Fruit fly (Drosophila melanogaster) whole organism, embryonic: ENCODE results near the gene scrt.
A peak's percentile ranks its signal among the peaks of the same experiment; 100 is the strongest.

Experiments
- Abd-B ChIP-seq: fragments of 200-800 bp; sonication (Bioruptor generic); optimal IDR thresholded peaks from 2 replicates; lab custom pipeline; 2018; ENCODE audit warnings: missing biosample characterization, mild to moderate bottlenecking, missing genetic modification characterization, moderate library complexity
- Aef1 ChIP-seq: fragments of 200-800 bp; sonication (Bioruptor generic); IDR thresholded peaks from 3 replicates; pipeline ENCODE4 v1.3.6; 2022; ENCODE audit warnings: missing biosample characterization, missing genetic modification characterization
- CG11398 ChIP-seq: fragments of 200-800 bp; sonication (Bioruptor generic); optimal IDR thresholded peaks from 2 replicates; lab custom pipeline; 2016; ENCODE audit warnings: missing biosample characterization, missing genetic modification characterization
- CG11504 ChIP-seq: fragments of 200-800 bp; sonication (Bioruptor generic); optimal IDR thresholded peaks from 3 replicates; lab custom pipeline; 2019; ENCODE audit warnings: missing biosample characterization, mild to moderate bottlenecking, missing genetic modification characterization, moderate library complexity
- CG12391 ChIP-seq: fragments of 200-800 bp; sonication (Bioruptor generic); optimal IDR thresholded peaks from 3 replicates; lab custom pipeline; 2018; ENCODE audit warnings: missing biosample characterization, mild to moderate bottlenecking, missing genetic modification characterization, moderate library complexity
- CG13894 ChIP-seq: fragments of 200-800 bp; sonication (Bioruptor generic); optimal IDR thresholded peaks from 3 replicates; lab custom pipeline; 2018; ENCODE audit warnings: missing biosample characterization, mild to moderate bottlenecking, missing genetic modification characterization, moderate library complexity
- CG1529 ChIP-seq: fragments of 200-800 bp; sonication (Bioruptor generic); optimal IDR thresholded peaks from 3 replicates; lab custom pipeline; 2018; ENCODE audit warnings: missing biosample characterization, missing genetic modification characterization
- CG15601 ChIP-seq: fragments of 200-800 bp; sonication (Bioruptor generic); optimal IDR thresholded peaks from 3 replicates; lab custom pipeline; 2019; ENCODE audit warnings: missing biosample characterization, mild to moderate bottlenecking, missing genetic modification characterization, moderate library complexity
- CG17328 ChIP-seq: fragments of 200-800 bp; sonication (Bioruptor generic); IDR thresholded peaks from 2 replicates; pipeline ENCODE4 v1.3.6; 2022; ENCODE audit warnings: missing biosample characterization, missing genetic modification characterization
- CG18599 ChIP-seq: fragments of 200-800 bp; sonication (Bioruptor generic); optimal IDR thresholded peaks from 3 replicates; lab custom pipeline; 2017; ENCODE audit warnings: missing biosample characterization, missing genetic modification characterization, mild to moderate bottlenecking, moderate library complexity, missing genetic modification reagents
- CG2116 ChIP-seq: fragments of 200-800 bp; sonication (Bioruptor generic); optimal IDR thresholded peaks from 3 replicates; lab custom pipeline; 2018; ENCODE audit warnings: missing biosample characterization, mild to moderate bottlenecking, missing genetic modification characterization
- CG2120 ChIP-seq: fragments of 200-800 bp; sonication (Bioruptor generic); optimal IDR thresholded peaks from 3 replicates; lab custom pipeline; 2016; ENCODE audit warnings: missing biosample characterization, missing genetic modification characterization
- CG2202 ChIP-seq: fragments of 200-800 bp; sonication (Bioruptor generic); optimal IDR thresholded peaks from 2 replicates; lab custom pipeline; 2018; ENCODE audit warnings: missing biosample characterization, mild to moderate bottlenecking, missing genetic modification characterization
- CG30020 ChIP-seq: fragments of 200-800 bp; optimal IDR thresholded peaks from 2 replicates; lab custom pipeline; 2019; ENCODE audit warnings: missing biosample characterization, mild to moderate bottlenecking, missing genetic modification characterization, moderate library complexity
- CG31224 ChIP-seq: fragments of 200-800 bp; sonication (Bioruptor generic); IDR thresholded peaks from 2 replicates; pipeline ENCODE4 v1.3.6; 2022; ENCODE audit warnings: missing biosample characterization, missing genetic modification characterization
- CG31365 ChIP-seq: fragments of 200-800 bp; sonication (Bioruptor generic); optimal IDR thresholded peaks from 2 replicates; lab custom pipeline; 2018; ENCODE audit warnings: missing biosample characterization, mild to moderate bottlenecking, missing genetic modification characterization
- CG3163 ChIP-seq: fragments of 200-800 bp; sonication (Bioruptor generic); optimal IDR thresholded peaks from 3 replicates; lab custom pipeline; 2016; ENCODE audit warnings: missing biosample characterization, missing genetic modification characterization
- CG34224 ChIP-seq: fragments of 200-800 bp; sonication (Bioruptor generic); IDR thresholded peaks from 3 replicates; pipeline ENCODE4 v1.3.6; 2022; ENCODE audit warnings: missing biosample characterization, missing genetic modification characterization; ENCODE audit not compliant: partially characterized antibody
- CG34376 ChIP-seq: fragments of 200-800 bp; sonication (Bioruptor generic); optimal IDR thresholded peaks from 2 replicates; lab custom pipeline; 2018; ENCODE audit warnings: missing biosample characterization, mild to moderate bottlenecking, missing genetic modification characterization
- CG4424 ChIP-seq: fragments of 200-800 bp; sonication (Bioruptor generic); optimal IDR thresholded peaks from 3 replicates; lab custom pipeline; 2016; ENCODE audit warnings: missing biosample characterization, missing genetic modification characterization
- CG5180 ChIP-seq: fragments of 200-800 bp; sonication (Bioruptor generic); optimal IDR thresholded peaks from 3 replicates; lab custom pipeline; 2017; ENCODE audit warnings: missing biosample characterization, missing genetic modification characterization, mild to moderate bottlenecking, moderate library complexity, missing genetic modification reagents
- CG6683 ChIP-seq: fragments of 200-800 bp; sonication (Bioruptor generic); optimal IDR thresholded peaks from 2 replicates; lab custom pipeline; 2017; ENCODE audit warnings: missing biosample characterization, mild to moderate bottlenecking, missing genetic modification characterization, missing genetic modification reagents
- CG9727 ChIP-seq: fragments of 200-800 bp; sonication (Bioruptor generic); optimal IDR thresholded peaks from 3 replicates; lab custom pipeline; 2017; ENCODE audit warnings: missing biosample characterization, mild to moderate bottlenecking, missing genetic modification characterization
- CHES-1-like ChIP-seq: fragments of 200-800 bp; sonication (Bioruptor generic); optimal IDR thresholded peaks from 2 replicates; lab custom pipeline; 2016; ENCODE audit warnings: missing biosample characterization, missing genetic modification characterization
- CoRest ChIP-seq: fragments of 200-800 bp; sonication (Bioruptor generic); optimal IDR thresholded peaks from 3 replicates; lab custom pipeline; 2018; ENCODE audit warnings: missing biosample characterization, mild to moderate bottlenecking, missing genetic modification characterization, moderate library complexity
- Dip2 ChIP-seq: fragments of 200-800 bp; sonication (Bioruptor generic); IDR thresholded peaks from 2 replicates; pipeline ENCODE4 v1.3.6; 2022; ENCODE audit warnings: missing biosample characterization, missing genetic modification characterization
- Elba2 ChIP-seq: fragments of 200-800 bp; sonication (Bioruptor generic); optimal IDR thresholded peaks from 3 replicates; lab custom pipeline; 2016; ENCODE audit warnings: missing biosample characterization, missing genetic modification characterization
- Ets65A ChIP-seq: fragments of 200-800 bp; sonication (Bioruptor generic); peaks from one replicate; lab custom pipeline; 2016; ENCODE audit warnings: missing biosample characterization, missing genetic modification characterization
- Ets97D ChIP-seq: fragments of 200-800 bp; sonication (Bioruptor generic); optimal IDR thresholded peaks from 3 replicates; lab custom pipeline; 2016; ENCODE audit warnings: missing biosample characterization, missing genetic modification characterization
- Mad ChIP-seq: fragments of 200-800 bp; sonication (Bioruptor generic); optimal IDR thresholded peaks from 2 replicates; lab custom pipeline; 2016; ENCODE audit warnings: missing biosample characterization, missing genetic modification characterization
- Nf-YA ChIP-seq: fragments of 200-800 bp; sonication (Bioruptor generic); IDR thresholded peaks from 2 replicates; pipeline ENCODE4 v1.3.6; 2022; ENCODE audit warnings: missing biosample characterization, missing genetic modification characterization
- Side ChIP-seq: fragments of 200-800 bp; sonication (Bioruptor generic); optimal IDR thresholded peaks from 2 replicates; lab custom pipeline; 2016; ENCODE audit warnings: missing biosample characterization, missing genetic modification characterization
- Ssrp ChIP-seq: fragments of 200-800 bp; sonication (Bioruptor generic); optimal IDR thresholded peaks from 2 replicates; lab custom pipeline; 2018; ENCODE audit warnings: missing biosample characterization, mild to moderate bottlenecking, missing genetic modification characterization, moderate library complexity
- Stat92E ChIP-seq, 3 experiments: fragments of >200 bp in 2 of 3; fragments of 200-800 bp in 1 of 3; sonication (Bioruptor generic) in 1 of 3; optimal IDR thresholded peaks; 2 replicates each; lab custom pipeline; 2017 to 2019; ENCODE audit warnings: missing biosample characterization in 3 of 3, missing genetic modification characterization in 3 of 3, mild to moderate bottlenecking in 1 of 3, moderate library complexity in 1 of 3
- Trl ChIP-seq, 3 experiments: fragments of >200 bp in 2 of 3; fragments of 200-800 bp in 1 of 3; sonication (Bioruptor generic) in 1 of 3; optimal IDR thresholded peaks; 2 replicates in 1 of 3; 3 replicates in 2 of 3; lab custom pipeline; 2016 to 2017; ENCODE audit warnings: missing biosample characterization in 1 of 3, missing genetic modification characterization in 1 of 3
- ara ChIP-seq: fragments of 200-800 bp; sonication (Bioruptor generic); IDR thresholded peaks from 2 replicates; pipeline ENCODE4 v1.3.6; 2022; ENCODE audit warnings: missing biosample characterization, missing genetic modification characterization
- chinmo ChIP-seq: fragments of 200-800 bp; sonication (Bioruptor generic); IDR thresholded peaks from 4 replicates; pipeline ENCODE4 v1.3.6; 2022; ENCODE audit warnings: missing biosample characterization, missing genetic modification characterization; ENCODE audit not compliant: partially characterized antibody
- hbn ChIP-seq: fragments of 200-800 bp; sonication (Bioruptor generic); IDR thresholded peaks from 2 replicates; pipeline ENCODE4 v1.3.6; 2022; ENCODE audit warnings: missing biosample characterization, missing genetic modification characterization; ENCODE audit not compliant: partially characterized antibody
- inv ChIP-seq: fragments of 200-800 bp; sonication (Bioruptor generic); IDR thresholded peaks from 2 replicates; pipeline ENCODE4 v1.3.6; 2022; ENCODE audit warnings: missing biosample characterization, missing genetic modification characterization; ENCODE audit not compliant: partially characterized antibody
- jing ChIP-seq: fragments of 200-800 bp; sonication (Bioruptor generic); optimal IDR thresholded peaks from 2 replicates; lab custom pipeline; 2018; ENCODE audit warnings: missing biosample characterization, mild to moderate bottlenecking, missing genetic modification characterization
- nau ChIP-seq: fragments of 200-800 bp; sonication (Bioruptor generic); optimal IDR thresholded peaks from 3 replicates; lab custom pipeline; 2017; ENCODE audit warnings: missing biosample characterization, mild to moderate bottlenecking, missing genetic modification characterization, missing genetic modification reagents
- otp ChIP-seq: fragments of 200-800 bp; sonication (Bioruptor generic); IDR thresholded peaks from 3 replicates; pipeline ENCODE4, ENCODE4 v1.3.6; 2022; ENCODE audit warnings: missing biosample characterization, missing genetic modification characterization
- phol ChIP-seq: fragments of 200-800 bp; sonication (Bioruptor generic); optimal IDR thresholded peaks from 3 replicates; lab custom pipeline; 2018; ENCODE audit warnings: missing biosample characterization, mild to moderate bottlenecking, missing genetic modification characterization, moderate library complexity
- pum ChIP-seq: fragments of 200-800 bp; sonication (Bioruptor generic); optimal IDR thresholded peaks from 2 replicates; lab custom pipeline; 2016; ENCODE audit warnings: missing biosample characterization, missing genetic modification characterization
- pzg ChIP-seq: fragments of 200-800 bp; sonication (Bioruptor generic); optimal IDR thresholded peaks from 3 replicates; lab custom pipeline; 2018; ENCODE audit warnings: missing biosample characterization, mild to moderate bottlenecking, missing genetic modification characterization, moderate library complexity
- sc ChIP-seq, 3 experiments: fragments of >200 bp in 2 of 3; fragments of 200-800 bp in 1 of 3; sonication (Bioruptor generic) in 1 of 3; optimal IDR thresholded peaks; 2 replicates in 2 of 3; 3 replicates in 1 of 3; lab custom pipeline; 2017; ENCODE audit warnings: mild to moderate bottlenecking in 1 of 3, missing biosample characterization in 1 of 3, missing genetic modification characterization in 1 of 3, missing genetic modification reagents in 1 of 3
- sima ChIP-seq: fragments of 200-800 bp; sonication (Bioruptor generic); optimal IDR thresholded peaks from 2 replicates; lab custom pipeline; 2016; ENCODE audit warnings: missing biosample characterization, missing genetic modification characterization
- sob ChIP-seq: fragments of 200-800 bp; sonication (Bioruptor generic); IDR thresholded peaks from 2 replicates; pipeline ENCODE4 v1.3.6; 2022; ENCODE audit warnings: missing biosample characterization, missing genetic modification characterization
- ttk ChIP-seq: fragments of 200-800 bp; sonication (Bioruptor generic); IDR thresholded peaks from 2 replicates; pipeline ENCODE4 v2.1.2; 2022; ENCODE audit warnings: missing biosample characterization, missing genetic modification characterization

The scrt gene

DNA sequence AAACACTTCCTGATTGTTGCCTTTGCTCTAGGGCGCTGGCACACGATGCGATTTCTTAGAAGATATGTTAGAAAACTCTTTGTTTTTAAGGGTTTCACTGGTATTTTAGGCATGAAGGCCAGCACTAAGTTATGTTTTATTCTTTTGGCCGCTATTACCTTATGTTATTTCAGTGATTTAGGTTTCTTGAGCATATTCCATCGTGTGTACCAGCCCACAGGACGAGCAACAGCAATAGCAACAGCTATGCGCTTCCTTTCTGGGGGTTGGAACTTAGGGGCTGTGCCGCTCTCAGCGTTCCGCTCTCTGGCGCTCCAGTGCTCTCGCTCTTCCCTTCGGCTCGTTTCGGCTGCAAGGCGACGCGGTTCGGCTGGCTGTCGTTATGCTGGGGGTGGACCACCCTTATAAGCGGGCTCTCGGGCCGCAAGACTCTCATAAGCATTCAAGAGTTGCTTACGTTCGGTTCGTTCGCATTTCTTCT, at the start of gene scrt (continued):
- 0 out of 2 replicates have a peak, but pooled peaks have one; percentile 33 for TF ChIP-seq CG17328 (GFP tag; lab: Robert Waterston, UW)
- TF ChIP-seq chinmo = no peak
- TF ChIP-seq Aef1 = no peak; the same call in 2 of the 3 replicates
- TF ChIP-seq hbn (GFP tag; lab: Robert Waterston, UW) = no peak
- TF ChIP-seq CG5180 = peak; percentile 31
- TF ChIP-seq CG2202 (tag; lab: Kevin White, UChicago) = peak; percentile 8
- TF ChIP-seq CG4424 (GFP tag; lab: Kevin White, UChicago) = peak; percentile 2
- TF ChIP-seq CG2116 (GFP tag; lab: Kevin White, UChicago) = peak; percentile 18
- peak; percentile 21 for TF ChIP-seq Ets97D (GFP tag; lab: Kevin White, UChicago)
- no peak for TF ChIP-seq CG31365 (tag; lab: Kevin White, UChicago)
- TF ChIP-seq Side (GFP tag; lab: Kevin White, UChicago) = peak; percentile 21
- TF ChIP-seq Dip2 = no peak
- peak; percentile 72 for TF ChIP-seq CG12391 (tag; lab: Kevin White, UChicago)
- peak; percentile 53 for TF ChIP-seq CG2120 (GFP tag; lab: Kevin White, UChicago)
- peak; percentile 63 to 85 for TF ChIP-seq Trl (optimal IDR thresholded peaks at IDR 0.05; lab: Kevin White, UChicago)
- TF ChIP-seq Trl (GFP tag; optimal IDR thresholded peaks at IDR 0.05; lab: Kevin White, UChicago) = peak; percentile 41
- TF ChIP-seq CG30020 (tag; lab: Kevin White, UChicago) = peak; percentile 82
- TF ChIP-seq sima (GFP tag; lab: Kevin White, UChicago) = no peak
- peak; percentile 42 for TF ChIP-seq inv
- no peak for TF ChIP-seq Stat92E (GFP tag; optimal IDR thresholded peaks at IDR 0.05; lab: Kevin White, UChicago)
- no peak for TF ChIP-seq pzg (GFP tag; lab: Kevin White, UChicago)
- peak; percentile 86 for TF ChIP-seq phol (tag; lab: Kevin White, UChicago)
- peak; percentile 42; the same call in 1 of the 3 replicates for TF ChIP-seq CG34224
- no peak for TF ChIP-seq Mad (GFP tag; lab: Kevin White, UChicago)
- TF ChIP-seq CG18599 (GFP tag; lab: Kevin White, UChicago) = peak; percentile 57
- TF ChIP-seq Ssrp (tag; lab: Kevin White, UChicago) = peak; percentile 48
- no peak for TF ChIP-seq otp (GFP tag; lab: Robert Waterston, UW)
- TF ChIP-seq sob = no peak; the same call in 1 of the 2 replicates
- peak; percentile 82 for TF ChIP-seq Ets65A (GFP tag; lab: Kevin White, UChicago)
- no peak for TF ChIP-seq pum (GFP tag; lab: Kevin White, UChicago)
- no peak for TF ChIP-seq nau (GFP tag; lab: Kevin White, UChicago)
- TF ChIP-seq CG11398 (GFP tag; lab: Kevin White, UChicago) = peak; percentile 22
- peak; percentile 86 for TF ChIP-seq CG9727 (GFP tag; lab: Kevin White, UChicago)
- no peak for TF ChIP-seq ttk (GFP tag; lab: Robert Waterston, UW)
- TF ChIP-seq CG15601 (tag; lab: Kevin White, UChicago) = peak; percentile 51
- peak; percentile 79 for TF ChIP-seq ara
- no peak for TF ChIP-seq Elba2 (GFP tag; lab: Kevin White, UChicago)
- peak; percentile 54 for TF ChIP-seq CoRest (tag; lab: Kevin White, UChicago)
- TF ChIP-seq Abd-B (GFP tag; lab: Kevin White, UChicago) = no peak
- peak; percentile 9 for TF ChIP-seq CG34376 (GFP tag; lab: Kevin White, UChicago)
- TF ChIP-seq CG11504 (tag; lab: Kevin White, UChicago) = peak; percentile 61
- peak; percentile 29 for TF ChIP-seq jing (GFP tag; lab: Kevin White, UChicago)
- no peak for TF ChIP-seq CG13894 (tag; lab: Kevin White, UChicago)
- TF ChIP-seq CG3163 (GFP tag; lab: Kevin White, UChicago) = peak; percentile 7
- TF ChIP-seq sc (optimal IDR thresholded peaks at IDR 0.05; lab: Kevin White, UChicago) = no peak
- no peak for TF ChIP-seq sc (GFP tag; optimal IDR thresholded peaks at IDR 0.05; lab: Kevin White, UChicago)
- no peak for TF ChIP-seq Nf-YA (GFP tag; lab: Robert Waterston, UW)
- TF ChIP-seq CG31224 (GFP tag; lab: Robert Waterston, UW) = no peak
- TF ChIP-seq CG1529 (GFP tag; lab: Kevin White, UChicago) = peak; percentile 1
- TF ChIP-seq CG6683 (GFP tag; lab: Kevin White, UChicago) = peak; percentile 28
- peak; percentile 28 for TF ChIP-seq CHES-1-like (GFP tag; lab: Kevin White, UChicago)
